Fruit fly (Drosophila melanogaster): ENCODE data around the gene CG3652.

- TF ChIP-seq fd96Ca (GFP tag; IDR thresholded peaks at IDR 0.05) (peak; percentile 63; the same call in 2 of the 3 replicates), CG8159 (tag; optimal IDR thresholded peaks at IDR 0.05) (peak; percentile 66), gl (tag; optimal IDR thresholded peaks at IDR 0.05) (peak; percentile 38), EcR (GFP tag; optimal IDR thresholded peaks at IDR 0.05) (peak; percentile 76), Snoo (tag; optimal IDR thresholded peaks at IDR 0.05) (peak; percentile 59), CG10348 (GFP tag; IDR thresholded peaks at IDR 0.05) (no peak), Pif1B (GFP tag; optimal IDR thresholded peaks at IDR 0.05) (peak; percentile 62), CG15710 (tag; optimal IDR thresholded peaks at IDR 0.05) (peak; percentile 60), CG4496 (GFP tag; IDR thresholded peaks at IDR 0.05) (peak; percentile 71; the same call in 2 of the 3 replicates), CG12605 (GFP tag; IDR thresholded peaks at IDR 0.05) (0 out of 2 replicates have a peak, but pooled peaks have one; percentile 29), CG34367 (tag; optimal IDR thresholded peaks at IDR 0.05) (peak; percentile 15)
Observed at dm6 chr2L:4371516-4372136, 22.1 kb downstream of the CG3652 start.

Measured in whole organism, pupa.